Worm (Caenorhabditis elegans) whole organism, L2 larva: ENCODE results near the gene che-10.

Experiments
- alr-1 ChIP-seq: fragments of 150-350 bp; optimal IDR thresholded peaks from 2 replicates; lab custom pipeline; 2014; ENCODE audit warnings: missing biosample characterization, missing genetic modification characterization
- crh-2 ChIP-seq: sonication (generic microtip); optimal IDR thresholded peaks from 2 replicates; lab custom pipeline; 2017; ENCODE audit warnings: missing biosample characterization, missing genetic modification characterization
- mab-5 ChIP-seq: fragments of 150-350 bp; optimal IDR thresholded peaks from 2 replicates; lab custom pipeline; 2014; ENCODE audit warnings: missing biosample characterization, missing genetic modification characterization
- nhr-12 ChIP-seq: fragments of 150-350 bp; optimal IDR thresholded peaks from 2 replicates; lab custom pipeline; 2014; ENCODE audit warnings: missing biosample characterization, missing genetic modification characterization
- nhr-23 ChIP-seq: fragments of 150-350 bp; optimal IDR thresholded peaks from 2 replicates; lab custom pipeline; 2014; ENCODE audit warnings: missing biosample characterization, missing genetic modification reagents, missing genetic modification characterization
- nhr-237 ChIP-seq: fragments of 150-350 bp; optimal IDR thresholded peaks from 2 replicates; lab custom pipeline; 2014; ENCODE audit warnings: missing biosample characterization, missing genetic modification characterization
- nhr-6 ChIP-seq: fragments of 150-350 bp; optimal IDR thresholded peaks from 2 replicates; lab custom pipeline; 2014; ENCODE audit warnings: missing biosample characterization, missing genetic modification characterization
- peb-1 ChIP-seq: fragments of 150-350 bp; optimal IDR thresholded peaks from 2 replicates; lab custom pipeline; 2014; ENCODE audit warnings: missing biosample characterization, missing genetic modification characterization

che-10 gene

ce11 chrII:4581090-4581489 lies 57.1 kb downstream of the che-10 start:
- TF ChIP-seq nhr-6 (tag; lab: Kevin White, UChicago) (no peak), nhr-12 (tag; lab: Kevin White, UChicago) (no peak), crh-2 (tag; lab: Kevin White, UChicago) (no peak), peb-1 (tag; lab: Kevin White, UChicago) (no peak)

ce11 chrII:4579920-4580474 lies 58.1 kb downstream of the che-10 start:
- no peak for TF ChIP-seq nhr-237 (tag; lab: Kevin White, UChicago)
- no peak for TF ChIP-seq nhr-23
- TF ChIP-seq alr-1 (tag; lab: Kevin White, UChicago): no peak
- TF ChIP-seq, all 48 proteins: peak for 0

- TF ChIP-seq alr-1 (tag; lab: Kevin White, UChicago) (no peak), mab-5 (tag; lab: Kevin White, UChicago) (peak; percentile 62)
Measured at ce11 chrII:4579375-4579774, 58.8 kb downstream of the che-10 start.
